Worm (Caenorhabditis elegans): Measurements from ENCODE around the gene pqn-78.
"Not testable (repeated sequence)": the region's sequence is repeated elsewhere in the genome, so short reads cannot be mapped to it uniquely, and the experiment has no call there.

DNA sequence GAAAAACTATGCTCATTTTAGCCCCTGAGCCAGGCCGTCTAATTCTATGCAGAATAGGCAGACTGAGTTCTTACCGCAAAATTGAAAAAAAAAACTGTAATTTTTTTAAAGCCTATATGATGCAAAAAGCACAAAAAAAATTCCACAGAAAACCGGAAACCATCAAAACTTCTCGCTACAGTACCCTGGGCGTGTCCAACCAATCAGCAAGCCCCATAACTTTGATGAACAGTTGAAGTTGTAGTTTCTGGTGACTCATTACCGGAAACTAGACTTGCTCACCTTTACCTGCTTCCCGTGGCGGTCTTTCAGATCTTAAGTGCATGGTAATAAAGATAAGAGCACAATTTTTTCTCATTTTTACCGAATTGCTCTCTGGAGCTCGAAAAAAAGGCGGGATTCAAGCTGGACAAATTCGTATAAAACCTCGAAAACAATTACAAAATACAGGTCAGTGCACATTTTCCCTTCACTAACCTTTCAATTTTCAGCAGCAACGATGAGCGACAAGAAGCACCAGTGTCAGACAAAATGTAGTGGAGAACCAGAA is 39.5 kb upstream of the pqn-78 start, which contains the start of gene Y105C5A.1274:
- TF ChIP-seq unc-62 (GFP tag; optimal IDR thresholded peaks at IDR 0.05); unc-130 (tag; optimal IDR thresholded peaks at IDR 0.05); snpc-4 (tag; optimal IDR thresholded peaks at IDR 0.05); fos-1 (tag; optimal IDR thresholded peaks at IDR 0.05); nhr-76 (tag; optimal IDR thresholded peaks at IDR 0.05); hlh-4 (tag; optimal IDR thresholded peaks at IDR 0.05); elt-2 (tag; optimal IDR thresholded peaks at IDR 0.05); dsc-1 (tag; optimal IDR thresholded peaks at IDR 0.05); mdl-1 (tag; optimal IDR thresholded peaks at IDR 0.05); tbx-2 (tag; optimal IDR thresholded peaks at IDR 0.05); egl-27 (tag; optimal IDR thresholded peaks at IDR 0.05); fkh-10 (GFP tag; optimal IDR thresholded peaks at IDR 0.05): not testable (repeated sequence)
